Fruit fly (Drosophila melanogaster) S2 (cell line): ENCODE measurements around the gene ninaE.

Experiments used
- CG8478 ChIP-seq: fragments of >200 bp; optimal IDR thresholded peaks from 2 replicates; lab custom pipeline; 2018
- CTCF ChIP-seq, 2 experiments: fragments of >200 bp; optimal IDR thresholded peaks; 2 replicates each; lab custom pipeline; 2018

Gene ninaE

dm6 chr3R:19843888-19844287, 44.1 kb downstream of the ninaE start:
- no peak for TF ChIP-seq CG8478 (lab: Kevin White, UChicago)
- TF ChIP-seq CTCF (optimal IDR thresholded peaks at IDR 0.05; lab: Kevin White, UChicago): no peak

dm6 chr3R:19840545-19840944, 47.5 kb downstream of the ninaE start, which contains the start of gene CG31459:
CG31459 (plus strand) TSS chr3R:19840845.
- TF ChIP-seq CG8478 (lab: Kevin White, UChicago): no peak
- no peak for TF ChIP-seq CTCF (optimal IDR thresholded peaks at IDR 0.05; lab: Kevin White, UChicago)

dm6 chr3R:19838925-19839601, 48.9 kb downstream of the ninaE start:
- TF ChIP-seq CTCF (optimal IDR thresholded peaks at IDR 0.05; lab: Kevin White, UChicago) (no peak), CG8478 (lab: Kevin White, UChicago) (no peak)

- TF ChIP-seq CG8478 (lab: Kevin White, UChicago) (no peak), CTCF (optimal IDR thresholded peaks at IDR 0.05; lab: Kevin White, UChicago) (peak; percentile 9 to 15)
Measured at dm6 chr3R:19836687-19837086, 51.3 kb downstream of the ninaE start, which contains the start of gene bnl. bnl (minus strand) TSS chr3R:19836817.
